Fruit fly (Drosophila melanogaster): Measurements from ENCODE around the gene CG4161.

The CG4161 gene

DNA sequence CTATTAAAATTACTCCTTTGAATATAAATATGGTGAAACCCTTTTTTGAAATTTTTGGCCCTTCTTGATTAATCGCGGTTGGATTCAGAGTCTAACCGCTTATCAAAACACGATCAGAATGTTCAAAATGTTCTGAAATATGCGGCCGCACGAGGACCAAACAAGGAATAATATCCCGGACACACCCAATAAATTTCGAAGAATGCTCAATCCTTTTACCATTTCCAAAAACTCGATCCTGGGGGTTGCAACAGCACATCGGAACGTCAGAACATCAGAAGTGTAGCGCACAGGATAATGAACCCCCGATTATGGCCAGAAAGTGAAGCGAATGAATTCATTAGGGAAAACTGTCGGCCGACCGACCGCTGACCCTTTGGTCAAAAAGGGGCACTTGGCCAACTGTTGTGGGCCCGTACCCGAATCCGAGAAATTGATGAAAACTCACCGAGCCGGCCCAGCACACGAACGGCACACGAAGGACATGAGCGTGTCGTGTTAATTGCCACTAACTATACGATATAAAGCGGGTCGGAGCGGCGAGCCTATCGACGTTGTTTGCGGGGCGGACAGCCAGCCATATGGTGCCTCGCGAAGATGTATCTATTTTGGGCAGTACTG is 37.5 kb downstream of the CG4161 start:
- TF ChIP-seq psq (optimal IDR thresholded peaks at IDR 0.05): no peak
- no peak for TF ChIP-seq ttk (optimal IDR thresholded peaks at IDR 0.05)
- no peak for TF ChIP-seq insv (optimal IDR thresholded peaks at IDR 0.05)
- TF ChIP-seq h (optimal IDR thresholded peaks at IDR 0.05): no peak
- TF ChIP-seq Myc (optimal IDR thresholded peaks at IDR 0.05): no peak
- no peak for TF ChIP-seq Sin3A (optimal IDR thresholded peaks at IDR 0.05)

- TF ChIP-seq h (optimal IDR thresholded peaks at IDR 0.05) (no peak), Sin3A (optimal IDR thresholded peaks at IDR 0.05) (no peak), psq (optimal IDR thresholded peaks at IDR 0.05) (no peak), ttk (optimal IDR thresholded peaks at IDR 0.05) (no peak), Myc (optimal IDR thresholded peaks at IDR 0.05) (no peak), insv (optimal IDR thresholded peaks at IDR 0.05) (no peak)
Observed at dm6 chr2L:15471565-15471964, 38.5 kb downstream of the CG4161 start.

dm6 chr2L:15474402-15474801 is 41.3 kb downstream of the CG4161 start:
- TF ChIP-seq Myc (optimal IDR thresholded peaks at IDR 0.05): no peak

DNA sequence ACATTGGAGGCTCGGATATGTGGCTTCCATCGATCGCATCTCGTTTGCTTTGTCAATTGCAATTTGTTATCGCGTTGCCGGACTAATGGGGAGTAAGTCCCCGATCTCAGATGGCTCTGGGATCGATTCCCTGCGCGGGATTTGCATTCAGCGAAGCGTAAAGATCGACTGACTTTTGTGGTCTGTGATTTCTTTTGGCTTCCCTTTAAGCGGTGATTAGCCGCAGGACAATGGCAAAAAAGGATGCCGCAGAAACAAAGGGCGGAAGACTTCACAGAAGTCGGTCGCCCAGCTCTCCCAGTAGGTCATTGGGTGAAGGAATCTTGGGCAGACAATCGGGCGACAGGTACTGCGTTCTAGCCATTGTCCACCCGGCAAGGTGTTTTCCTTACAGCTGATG is 41.8 kb downstream of the CG4161 start:
- TF ChIP-seq insv (optimal IDR thresholded peaks at IDR 0.05) (no peak), Sin3A (optimal IDR thresholded peaks at IDR 0.05) (no peak), h (optimal IDR thresholded peaks at IDR 0.05) (no peak), ttk (optimal IDR thresholded peaks at IDR 0.05) (no peak), psq (optimal IDR thresholded peaks at IDR 0.05) (no peak), Myc (optimal IDR thresholded peaks at IDR 0.05) (no peak)

dm6 chr2L:15478159-15478591 is 45.1 kb downstream of the CG4161 start, which contains the start of gene sna:
TSS of gene sna (minus strand) at chr2L:15478260.
- TF ChIP-seq psq (optimal IDR thresholded peaks at IDR 0.05) (no peak), h (optimal IDR thresholded peaks at IDR 0.05) (no peak), insv (optimal IDR thresholded peaks at IDR 0.05) (no peak), ttk (optimal IDR thresholded peaks at IDR 0.05) (no peak), Sin3A (optimal IDR thresholded peaks at IDR 0.05) (no peak), Myc (optimal IDR thresholded peaks at IDR 0.05) (no peak)

DNA sequence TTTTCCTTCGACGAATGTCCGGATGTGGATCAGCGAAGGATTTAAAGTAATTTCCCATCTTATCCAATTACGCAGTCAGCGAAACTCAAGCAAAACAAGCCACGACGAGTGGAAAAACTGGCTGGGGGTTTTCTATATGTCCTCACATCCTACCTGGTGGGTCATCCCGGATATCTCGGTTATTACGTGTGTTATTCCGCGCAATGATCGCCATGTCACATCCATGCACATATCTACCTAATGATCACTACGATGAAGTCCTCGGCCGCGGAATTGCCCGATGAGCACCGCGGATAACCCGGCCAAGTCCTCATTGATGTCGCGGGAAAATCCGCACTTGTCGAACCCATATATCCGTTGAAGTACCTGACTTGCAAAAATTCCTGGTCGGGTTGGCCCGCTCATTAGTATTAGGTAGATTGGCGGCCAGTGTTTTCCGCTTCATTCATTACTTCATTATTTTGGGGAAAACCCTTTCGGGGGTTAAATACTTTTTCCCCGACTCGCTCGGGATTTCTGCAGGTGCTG is 46.6 kb downstream of the CG4161 start:
- TF ChIP-seq psq (optimal IDR thresholded peaks at IDR 0.05): no peak
- no peak for TF ChIP-seq h (optimal IDR thresholded peaks at IDR 0.05)

dm6 chr2L:15484429-15484828 is 51.3 kb downstream of the CG4161 start, which contains the start of gene Tim17b2:
TSS of gene Tim17b2 (plus strand) at chr2L:15484729.
- no peak for TF ChIP-seq ttk (optimal IDR thresholded peaks at IDR 0.05)
- TF ChIP-seq h (optimal IDR thresholded peaks at IDR 0.05): no peak
- no peak for TF ChIP-seq insv (optimal IDR thresholded peaks at IDR 0.05)
- TF ChIP-seq Sin3A (optimal IDR thresholded peaks at IDR 0.05): no peak
- no peak for TF ChIP-seq Myc (optimal IDR thresholded peaks at IDR 0.05)
- no peak for TF ChIP-seq psq (optimal IDR thresholded peaks at IDR 0.05)
